Fruit fly (Drosophila melanogaster) whole organism, prepupa: ENCODE results near the gene Atat.

Experiments
- CG10631 ChIP-seq: fragments of 200-800 bp; sonication (Bioruptor generic); optimal IDR thresholded peaks from 2 replicates; lab custom pipeline; 2016; ENCODE audit warnings: missing biosample characterization, missing genetic modification characterization
- CG1621 ChIP-seq: fragments of 200-800 bp; sonication (Bioruptor generic); optimal IDR thresholded peaks from 3 replicates; lab custom pipeline; 2018; ENCODE audit warnings: missing biosample characterization, mild to moderate bottlenecking, missing genetic modification characterization
- CG32006 ChIP-seq: fragments of 200-800 bp; sonication (Bioruptor generic); optimal IDR thresholded peaks from 3 replicates; lab custom pipeline; 2017; ENCODE audit warnings: missing biosample characterization, mild to moderate bottlenecking, missing genetic modification characterization
- Hr39 ChIP-seq: fragments of 200-800 bp; sonication (Bioruptor generic); optimal IDR thresholded peaks from 2 replicates; lab custom pipeline; 2016; ENCODE audit warnings: missing biosample characterization, missing genetic modification characterization
- OdsH ChIP-seq: fragments of 200-800 bp; sonication (Bioruptor generic); optimal IDR thresholded peaks from 3 replicates; lab custom pipeline; 2016; ENCODE audit warnings: missing biosample characterization, missing genetic modification characterization
- Sox102F ChIP-seq: fragments of 200-800 bp; sonication (Bioruptor generic); optimal IDR thresholded peaks from 2 replicates; lab custom pipeline; 2016; ENCODE audit warnings: missing biosample characterization, mild to moderate bottlenecking, missing genetic modification characterization
- Sox14 ChIP-seq: fragments of 200-800 bp; sonication (Bioruptor generic); optimal IDR thresholded peaks from 3 replicates; lab custom pipeline; 2016; ENCODE audit warnings: missing biosample characterization, missing genetic modification characterization
- esn ChIP-seq: fragments of 200-800 bp; sonication (Bioruptor generic); optimal IDR thresholded peaks from 2 replicates; lab custom pipeline; 2016; ENCODE audit warnings: missing biosample characterization, mild to moderate bottlenecking, missing genetic modification characterization, moderate library complexity
- lz ChIP-seq: fragments of 200-800 bp; sonication (Bioruptor generic); optimal IDR thresholded peaks from 3 replicates; lab custom pipeline; 2016; ENCODE audit warnings: missing biosample characterization, missing genetic modification characterization
- ss ChIP-seq, 2 experiments: fragments of 200-800 bp; sonication (Bioruptor generic); optimal IDR thresholded peaks; 2 replicates in 1 of 2; 3 replicates in 1 of 2; lab custom pipeline; 2017 to 2018; ENCODE audit warnings: mild to moderate bottlenecking in 2 of 2, missing biosample characterization in 2 of 2, missing genetic modification characterization in 2 of 2, moderate library complexity in 1 of 2
- vri ChIP-seq: fragments of 200-800 bp; sonication (Bioruptor generic); optimal IDR thresholded peaks from 3 replicates; lab custom pipeline; 2016; ENCODE audit warnings: missing biosample characterization, mild to moderate bottlenecking, missing genetic modification characterization

DNA sequence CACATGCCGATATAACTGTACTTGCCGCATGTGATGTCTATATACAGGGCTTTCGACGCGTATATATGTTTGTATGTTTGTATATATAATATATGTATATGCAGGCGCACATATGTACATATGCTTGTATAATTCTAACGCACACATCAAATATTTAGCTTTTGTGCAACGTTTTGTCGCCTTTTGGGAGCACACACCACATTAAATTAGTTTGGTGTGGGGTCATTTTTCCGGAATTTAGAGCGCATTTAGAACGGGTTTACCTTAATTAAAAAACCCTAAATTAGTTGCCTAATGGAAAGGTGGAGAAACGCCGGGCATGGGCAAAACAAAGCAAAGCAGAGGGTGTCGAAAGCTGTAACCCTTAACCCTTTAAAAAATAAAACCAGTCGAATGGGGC lies 40.7 kb upstream of the Atat start:
- TF ChIP-seq esn (GFP tag; lab: Kevin White, UChicago): no peak
- TF ChIP-seq CG1621 (tag; lab: Kevin White, UChicago): no peak
- TF ChIP-seq Sox14: no peak
- TF ChIP-seq Sox102F (GFP tag; lab: Kevin White, UChicago): no peak
- no peak for TF ChIP-seq OdsH (GFP tag; lab: Kevin White, UChicago)
- TF ChIP-seq vri (GFP tag; lab: Kevin White, UChicago): no peak
- TF ChIP-seq CG10631: no peak
- TF ChIP-seq ss (GFP tag; optimal IDR thresholded peaks at IDR 0.05; lab: Kevin White, UChicago): no peak
- no peak for TF ChIP-seq CG32006 (GFP tag; lab: Kevin White, UChicago)
- TF ChIP-seq lz: no peak
- no peak for TF ChIP-seq Hr39 (GFP tag; lab: Kevin White, UChicago)
